Fruit fly (Drosophila melanogaster) whole organism, prepupa: ENCODE data around the gene P5cr-2.

ENCODE experiments used
- Blimp-1 ChIP-seq: fragments of 200-800 bp; sonication (Bioruptor generic); optimal IDR thresholded peaks from 3 replicates; lab custom pipeline; 2017; ENCODE audit warnings: missing biosample characterization, missing genetic modification characterization, mild to moderate bottlenecking, moderate library complexity, missing genetic modification reagents
- CG3032 ChIP-seq: fragments of 200-800 bp; optimal IDR thresholded peaks from 2 replicates; lab custom pipeline; 2019; ENCODE audit warnings: missing biosample characterization, mild to moderate bottlenecking, missing genetic modification characterization, moderate library complexity
- CG31627 ChIP-seq: fragments of 200-800 bp; sonication (Bioruptor generic); optimal IDR thresholded peaks from 3 replicates; lab custom pipeline; 2016; ENCODE audit warnings: missing biosample characterization, missing genetic modification characterization
- CG32006 ChIP-seq: fragments of 200-800 bp; sonication (Bioruptor generic); optimal IDR thresholded peaks from 3 replicates; lab custom pipeline; 2017; ENCODE audit warnings: missing biosample characterization, mild to moderate bottlenecking, missing genetic modification characterization
- CG34406 ChIP-seq: fragments of 200-800 bp; sonication (Bioruptor generic); optimal IDR thresholded peaks from 3 replicates; lab custom pipeline; 2016; ENCODE audit warnings: missing biosample characterization, missing genetic modification characterization
- CG3919 ChIP-seq: fragments of 200-800 bp; sonication (Bioruptor generic); optimal IDR thresholded peaks from 3 replicates; lab custom pipeline; 2016; ENCODE audit warnings: missing biosample characterization, missing genetic modification characterization
- CG6163 ChIP-seq: fragments of 200-800 bp; sonication (Bioruptor generic); IDR thresholded peaks from 3 replicates; pipeline ENCODE4 v1.3.6; 2022; ENCODE audit warnings: missing biosample characterization, missing genetic modification characterization
- CG6276 ChIP-seq: fragments of 200-800 bp; sonication (Bioruptor generic); optimal IDR thresholded peaks from 2 replicates; lab custom pipeline; 2017; ENCODE audit warnings: missing biosample characterization, mild to moderate bottlenecking, missing genetic modification characterization
- CG6792 ChIP-seq: fragments of 200-800 bp; sonication (Bioruptor generic); optimal IDR thresholded peaks from 3 replicates; lab custom pipeline; 2016; ENCODE audit warnings: missing biosample characterization, missing genetic modification characterization
- CG6854 ChIP-seq: fragments of 200-800 bp; sonication (Bioruptor generic); optimal IDR thresholded peaks from 2 replicates; lab custom pipeline; 2017; ENCODE audit warnings: missing biosample characterization, mild to moderate bottlenecking, missing genetic modification characterization
- CG8632 ChIP-seq: fragments of 200-800 bp; sonication (Bioruptor generic); optimal IDR thresholded peaks from 3 replicates; lab custom pipeline; 2016; ENCODE audit warnings: missing biosample characterization, missing genetic modification characterization
- Eip78C ChIP-seq: fragments of 200-800 bp; sonication (Bioruptor generic); peaks from one replicate; lab custom pipeline; 2016; ENCODE audit warnings: missing biosample characterization, missing genetic modification characterization
- Ets96B ChIP-seq: fragments of 200-800 bp; optimal IDR thresholded peaks from 2 replicates; lab custom pipeline; 2019; ENCODE audit warnings: missing biosample characterization, mild to moderate bottlenecking, missing genetic modification characterization, moderate library complexity
- Hr39 ChIP-seq: fragments of 200-800 bp; sonication (Bioruptor generic); optimal IDR thresholded peaks from 2 replicates; lab custom pipeline; 2016; ENCODE audit warnings: missing biosample characterization, missing genetic modification characterization
- Lpt ChIP-seq: fragments of 200-800 bp; sonication (Bioruptor generic); optimal IDR thresholded peaks from 3 replicates; lab custom pipeline; 2016; ENCODE audit warnings: missing biosample characterization, missing genetic modification characterization
- Met ChIP-seq: fragments of 200-800 bp; sonication (Bioruptor generic); optimal IDR thresholded peaks from 3 replicates; lab custom pipeline; 2016; ENCODE audit warnings: missing biosample characterization, missing genetic modification characterization
- Smox ChIP-seq: fragments of 200-800 bp; sonication (Bioruptor generic); optimal IDR thresholded peaks from 3 replicates; lab custom pipeline; 2016; ENCODE audit warnings: missing biosample characterization, missing genetic modification characterization
- Sox102F ChIP-seq: fragments of 200-800 bp; sonication (Bioruptor generic); optimal IDR thresholded peaks from 2 replicates; lab custom pipeline; 2016; ENCODE audit warnings: missing biosample characterization, mild to moderate bottlenecking, missing genetic modification characterization
- cyc ChIP-seq: fragments of 200-800 bp; sonication (Bioruptor generic); optimal IDR thresholded peaks from 3 replicates; lab custom pipeline; 2016; ENCODE audit warnings: missing biosample characterization, missing genetic modification characterization
- dac ChIP-seq: fragments of 200-800 bp; sonication (Bioruptor generic); optimal IDR thresholded peaks from 2 replicates; lab custom pipeline; 2017; ENCODE audit warnings: missing biosample characterization, mild to moderate bottlenecking, missing genetic modification characterization
- esn ChIP-seq: fragments of 200-800 bp; sonication (Bioruptor generic); optimal IDR thresholded peaks from 2 replicates; lab custom pipeline; 2016; ENCODE audit warnings: missing biosample characterization, mild to moderate bottlenecking, missing genetic modification characterization, moderate library complexity
- fkh ChIP-seq: fragments of 200-800 bp; sonication (Bioruptor generic); optimal IDR thresholded peaks from 3 replicates; lab custom pipeline; 2017; ENCODE audit warnings: missing biosample characterization, mild to moderate bottlenecking, missing genetic modification characterization, moderate library complexity
- lz ChIP-seq: fragments of 200-800 bp; sonication (Bioruptor generic); optimal IDR thresholded peaks from 3 replicates; lab custom pipeline; 2016; ENCODE audit warnings: missing biosample characterization, missing genetic modification characterization
- spab ChIP-seq: fragments of 200-800 bp; sonication (Bioruptor generic); optimal IDR thresholded peaks from 2 replicates; lab custom pipeline; 2017; ENCODE audit warnings: missing biosample characterization, mild to moderate bottlenecking, missing genetic modification characterization, missing genetic modification reagents
- svp ChIP-seq: fragments of 200-800 bp; sonication (Bioruptor generic); peaks from one replicate; lab custom pipeline; 2016; ENCODE audit warnings: missing biosample characterization, missing genetic modification characterization
- topi ChIP-seq: fragments of 200-800 bp; sonication (Bioruptor generic); optimal IDR thresholded peaks from 3 replicates; lab custom pipeline; 2016; ENCODE audit warnings: missing biosample characterization, missing genetic modification characterization

The P5cr-2 gene

DNA sequence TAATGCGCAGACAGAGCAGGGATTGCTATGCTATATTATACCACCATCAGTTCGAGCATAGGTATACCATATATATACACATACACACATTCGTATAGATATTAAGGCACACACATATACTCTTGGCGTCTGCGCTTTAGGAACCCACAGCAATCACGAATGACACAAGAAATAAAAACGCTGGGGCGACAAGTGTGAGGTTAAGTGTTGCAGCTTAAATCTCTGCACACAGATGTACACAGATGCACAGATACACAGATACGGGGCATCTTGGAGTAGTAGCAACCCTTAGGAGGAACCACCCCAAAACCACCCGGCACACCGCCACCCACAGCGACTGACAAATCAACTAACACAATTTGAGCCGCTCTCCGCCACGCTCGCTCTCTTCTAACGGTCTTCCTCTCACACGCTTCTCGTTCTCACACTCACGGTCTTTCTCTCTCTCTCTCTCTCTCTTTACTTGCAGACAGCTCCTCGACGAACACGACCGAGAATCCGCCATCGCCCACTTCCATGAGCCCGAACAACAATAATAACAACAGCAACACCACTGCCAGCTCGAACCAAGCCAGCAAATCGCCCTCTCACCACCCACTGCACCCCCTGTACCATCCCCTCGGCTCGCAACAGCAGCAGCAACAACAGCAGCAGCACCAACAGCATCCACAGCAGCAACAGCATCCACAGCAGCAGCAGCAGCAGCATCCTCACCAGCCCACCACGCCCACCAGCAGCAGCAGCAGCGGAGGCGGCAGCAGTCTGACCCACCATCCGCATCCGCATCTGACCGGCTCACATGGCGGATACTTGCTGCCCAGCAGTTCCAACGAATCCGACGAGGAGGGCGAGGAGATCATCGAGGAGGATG, 32.2 kb downstream of the P5cr-2 start:
- TF ChIP-seq svp (no peak), CG3919 (GFP tag; lab: Kevin White, UChicago) (no peak), CG34406 (GFP tag; lab: Kevin White, UChicago) (no peak), spab (GFP tag; lab: Kevin White, UChicago) (no peak), fkh (GFP tag; lab: Kevin White, UChicago) (no peak), CG3032 (tag; lab: Kevin White, UChicago) (no peak), dac (GFP tag; lab: Kevin White, UChicago) (no peak), Lpt (GFP tag; lab: Kevin White, UChicago) (no peak), CG6792 (no peak), CG6163 (no peak), Blimp-1 (no peak), CG6854 (GFP tag; lab: Kevin White, UChicago) (no peak), Eip78C (GFP tag; lab: Kevin White, UChicago) (no peak), CG8632 (GFP tag; lab: Kevin White, UChicago) (no peak)

DNA sequence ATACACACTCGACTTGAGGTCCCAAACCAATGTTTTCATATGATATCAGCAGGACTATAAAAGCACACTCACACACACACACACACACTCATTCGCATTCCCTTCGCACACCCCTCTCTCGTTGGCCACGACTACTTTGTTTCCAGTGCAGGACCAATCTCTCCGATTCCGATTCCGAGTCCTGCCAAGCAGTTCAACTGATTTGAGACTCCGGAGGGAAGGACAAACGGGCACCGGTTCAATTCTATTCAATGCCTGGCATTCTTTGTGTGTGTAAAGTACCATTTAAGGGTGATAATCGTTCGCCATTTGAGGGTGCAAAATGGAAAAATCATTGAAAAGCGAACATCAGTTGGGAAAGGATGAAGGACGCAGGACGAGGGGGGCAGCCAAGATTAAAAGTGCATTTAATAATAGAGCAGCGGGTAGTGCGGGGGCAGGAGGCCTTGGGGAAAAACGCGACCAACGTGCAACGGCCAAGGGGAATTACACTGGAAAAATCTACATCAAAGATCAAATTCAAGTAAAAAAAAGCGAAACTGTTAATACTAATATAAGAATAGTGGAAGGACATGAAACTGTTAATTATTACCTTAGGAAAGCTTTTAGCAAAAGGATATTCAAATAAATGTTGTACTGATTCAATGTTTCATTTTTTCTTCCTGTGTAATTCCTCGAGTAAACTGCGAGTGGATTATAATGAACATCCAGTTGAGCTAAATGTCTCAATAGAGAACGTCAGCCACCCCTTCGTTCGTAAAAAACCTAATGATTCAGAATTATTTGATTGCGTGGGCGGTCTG, 49.2 kb downstream of the P5cr-2 start:
- TF ChIP-seq Ets96B (tag; lab: Kevin White, UChicago) (no peak), Eip78C (GFP tag; lab: Kevin White, UChicago) (peak; percentile 64), topi (no peak), esn (GFP tag; lab: Kevin White, UChicago) (peak; percentile 47), CG31627 (GFP tag; lab: Kevin White, UChicago) (peak; percentile 12), Hr39 (GFP tag; lab: Kevin White, UChicago) (peak; percentile 40), svp (peak; percentile 67), Met (GFP tag; lab: Kevin White, UChicago) (peak; percentile 43), CG6792 (no peak), CG3032 (tag; lab: Kevin White, UChicago) (peak; percentile 7), Sox102F (GFP tag; lab: Kevin White, UChicago) (peak; percentile 17), CG6276 (GFP tag; lab: Kevin White, UChicago) (no peak), lz (GFP tag; lab: Kevin White, UChicago) (peak; percentile 31), cyc (GFP tag; lab: Kevin White, UChicago) (peak; percentile 4), Smox (peak; percentile 16), CG32006 (no peak)
